Fruit fly (Drosophila melanogaster) whole organism, pupa: ENCODE data around the gene CG10486.

Source experiments
- CG12605 ChIP-seq: fragments of 200-800 bp; sonication (Bioruptor generic); IDR thresholded peaks from 2 replicates; pipeline ENCODE4 v1.3.6; 2022; ENCODE audit warnings: missing biosample characterization, missing genetic modification characterization
- CG9948 ChIP-seq: fragments of 200-800 bp; sonication (Bioruptor generic); optimal IDR thresholded peaks from 2 replicates; lab custom pipeline; 2018; ENCODE audit warnings: missing biosample characterization, mild to moderate bottlenecking, missing genetic modification characterization, moderate library complexity
- EcR ChIP-seq: fragments of 200-800 bp; sonication (Bioruptor generic); optimal IDR thresholded peaks from 3 replicates; lab custom pipeline; 2019; ENCODE audit warnings: missing biosample characterization, missing genetic modification characterization, mild to moderate bottlenecking, moderate library complexity, missing genetic modification reagents
- Ets98B ChIP-seq: fragments of 200-800 bp; sonication (Bioruptor generic); IDR thresholded peaks from 2 replicates; pipeline ENCODE4 v1.3.6; 2022; ENCODE audit warnings: missing biosample characterization, missing genetic modification characterization
- rn ChIP-seq: fragments of 200-800 bp; sonication (Bioruptor generic); IDR thresholded peaks from 2 replicates; pipeline ENCODE4 v1.3.6; 2022; ENCODE audit warnings: missing biosample characterization, missing genetic modification characterization

- TF ChIP-seq EcR (GFP tag; lab: Kevin White, UChicago) (no peak), CG9948 (no peak), CG12605 (GFP tag; lab: Robert Waterston, UW) (no peak), rn (GFP tag; lab: Robert Waterston, UW) (no peak), Ets98B (GFP tag; lab: Robert Waterston, UW) (no peak)
Observed at dm6 chr3L:5855098-5855497, 51.4 kb downstream of the CG10486 start.
